Worm (Caenorhabditis elegans) whole organism, L1 larva: ENCODE results near the gene apb-1.

ENCODE experiments used
- aha-1 ChIP-seq: fragments of 150-350 bp; optimal IDR thresholded peaks from 2 replicates; lab custom pipeline; 2014; ENCODE audit warnings: missing biosample characterization, missing genetic modification characterization
- blmp-1 ChIP-seq: fragments of 150-350 bp; optimal IDR thresholded peaks from 2 replicates; lab custom pipeline; 2014; ENCODE audit warnings: missing biosample characterization, missing genetic modification characterization
- ces-1 ChIP-seq: fragments of 150-350 bp; optimal IDR thresholded peaks from 2 replicates; lab custom pipeline; 2014; ENCODE audit warnings: missing biosample characterization, missing genetic modification reagents, missing genetic modification characterization
- nhr-237 ChIP-seq: fragments of 150-350 bp; optimal IDR thresholded peaks from 2 replicates; lab custom pipeline; 2014; ENCODE audit warnings: missing biosample characterization, missing genetic modification characterization
- rnt-1 ChIP-seq: sonication (generic microtip); optimal IDR thresholded peaks from 2 replicates; lab custom pipeline; 2016; ENCODE audit warnings: mild to moderate bottlenecking, missing genetic modification characterization, moderate library complexity, missing compliant biosample characterization
- skn-1 ChIP-seq: fragments of 150-350 bp; optimal IDR thresholded peaks from 2 replicates; lab custom pipeline; 2014; ENCODE audit warnings: missing biosample characterization, missing genetic modification characterization
- sptf-1 ChIP-seq: fragments of 150-350 bp; optimal IDR thresholded peaks from 2 replicates; lab custom pipeline; 2014; ENCODE audit warnings: missing biosample characterization, missing genetic modification characterization
- vab-15 ChIP-seq: sonication (generic microtip); optimal IDR thresholded peaks from 2 replicates; lab custom pipeline; 2017; ENCODE audit warnings: missing genotype, mild to moderate bottlenecking, missing genetic modification characterization, missing compliant biosample characterization
- ztf-4 ChIP-seq: fragments of 150-350 bp; optimal IDR thresholded peaks from 2 replicates; lab custom pipeline; 2014; ENCODE audit warnings: missing biosample characterization, missing genetic modification characterization

- no peak for TF ChIP-seq skn-1 (tag; lab: Kevin White, UChicago)
- no peak for TF ChIP-seq nhr-237 (tag; lab: Kevin White, UChicago)
- TF ChIP-seq vab-15 (tag; lab: Kevin White, UChicago), result no peak
- no peak for TF ChIP-seq ztf-4 (tag; lab: Kevin White, UChicago)
- TF ChIP-seq sptf-1 (tag; lab: Kevin White, UChicago), result no peak
- TF ChIP-seq ces-1 (GFP tag; lab: Kevin White, UChicago), result no peak
- TF ChIP-seq rnt-1, result no peak
- no peak for TF ChIP-seq blmp-1 (tag; lab: Kevin White, UChicago)
- no peak for TF ChIP-seq aha-1 (tag; lab: Kevin White, UChicago)
These were observed 919 bp upstream of the apb-1 start, which contains the start of gene mdt-19 for ce11 chrIII:2597753-2598152.
